Worm (Caenorhabditis elegans): ENCODE data around the gene gnrr-7.

Gene gnrr-7

ce11 chrX:11215420-11216050 is 29.9 kb downstream of the gnrr-7 start, which contains the start of the genes C34F6.7 and idh-2 (continued):
- TF ChIP-seq zag-1 (tag; optimal IDR thresholded peaks at IDR 0.05) (no peak), lin-39 (tag; optimal IDR thresholded peaks at IDR 0.05) (no peak)

ce11 chrX:11222597-11223218 is 37.1 kb downstream of the gnrr-7 start, which contains the start of gene C34F6.9:
TSS of gene C34F6.9 (minus strand) at chrX:11222647.
- TF ChIP-seq snpc-1.2 (GFP tag; IDR thresholded peaks at IDR 0.05) (no peak), D1046.2 (GFP tag; IDR thresholded peaks at IDR 0.05) (no peak), mdt-29 (GFP tag; IDR thresholded peaks at IDR 0.05) (no peak), daf-16 (GFP tag; optimal IDR thresholded peaks at IDR 0.05) (no peak), daf-16 (tag; optimal IDR thresholded peaks at IDR 0.05) (peak; percentile 19), madf-9 (GFP tag; conservative IDR thresholded peaks at IDR 0.05) (no peak), aha-1 (tag) (peak; percentile 82), saeg-2 (GFP tag; IDR thresholded peaks at IDR 0.05) (no peak), vab-7 (GFP tag; IDR thresholded peaks at IDR 0.05) (no peak), ceh-62 (tag; optimal IDR thresholded peaks at IDR 0.05) (no peak), mes-2 (tag; optimal IDR thresholded peaks at IDR 0.05; ENCODE audit: poor library complexity, severe bottlenecking) (peak; percentile 16), ceh-32 (tag; optimal IDR thresholded peaks at IDR 0.05; ENCODE audit: poor library complexity) (no peak), jun-1 (tag; optimal IDR thresholded peaks at IDR 0.05) (no peak)

DNA sequence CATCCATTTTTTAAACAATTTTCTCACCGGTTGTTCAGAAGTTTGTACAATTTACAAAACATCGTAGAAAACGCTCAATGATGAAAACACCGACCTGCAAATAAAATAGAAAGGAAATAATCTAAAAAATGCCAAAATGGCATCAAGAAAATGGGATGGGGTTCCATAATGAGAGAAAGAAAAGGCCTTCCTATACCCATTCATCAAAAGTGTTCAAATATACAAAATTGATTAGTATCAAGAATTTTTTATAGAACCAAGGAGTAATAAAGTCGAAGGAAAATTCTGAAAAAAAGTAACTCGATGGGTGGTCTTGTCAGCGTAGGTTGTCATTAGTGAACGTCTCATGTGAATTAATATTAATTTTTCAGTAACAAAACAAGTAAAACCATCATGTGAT is 41.0 kb downstream of the gnrr-7 start, which contains the start of gene C34F6.12:
Gene C34F6.12, minus strand, starts transcription at position 101 of the 400 bp plus-strand sequence.
- TF ChIP-seq unc-62 (GFP tag; optimal IDR thresholded peaks at IDR 0.05 in 1 of 2) (no peak), unc-62 (tag; optimal IDR thresholded peaks at IDR 0.05) (no peak), F44E2.7 (GFP tag; IDR thresholded peaks at IDR 0.05) (no peak), nhr-11 (tag; optimal IDR thresholded peaks at IDR 0.05) (no peak), unc-39 (tag; optimal IDR thresholded peaks at IDR 0.05) (no peak), egl-43 (GFP tag; IDR thresholded peaks at IDR 0.05) (no peak), zip-2 (tag; optimal IDR thresholded peaks at IDR 0.05) (no peak), dve-1 (tag; optimal IDR thresholded peaks at IDR 0.05; ENCODE audit: insufficient read depth) (no peak), ceh-62 (tag; optimal IDR thresholded peaks at IDR 0.05) (no peak), Y5F2A.4 (GFP tag; optimal IDR thresholded peaks at IDR 0.05) (no peak), zfp-3 (GFP tag; conservative IDR thresholded peaks at IDR 0.05) (no peak), T20F7.1 (GFP tag; optimal IDR thresholded peaks at IDR 0.05) (no peak), lin-13 (GFP tag; optimal IDR thresholded peaks at IDR 0.05) (no peak), pqm-1 (tag; optimal IDR thresholded peaks at IDR 0.05) (no peak), ctbp-1 (GFP tag; IDR thresholded peaks at IDR 0.05) (no peak), nhr-6 (tag; optimal IDR thresholded peaks at IDR 0.05) (no peak), mep-1 (tag; optimal IDR thresholded peaks at IDR 0.05) (no peak), zip-11 (GFP tag; IDR thresholded peaks at IDR 0.05) (no peak)

Measured in whole organism, L4 larva.